Fruit fly (Drosophila melanogaster) whole organism, embryonic: ENCODE measurements around the gene GABPI.

Experiments used
- B-H2 ChIP-seq: fragments of 200-800 bp; sonication (Bioruptor generic); optimal IDR thresholded peaks from 2 replicates; lab custom pipeline; 2018; ENCODE audit warnings: missing biosample characterization, mild to moderate bottlenecking, missing genetic modification characterization
- C15 ChIP-seq: fragments of 200-800 bp; sonication (Bioruptor generic); IDR thresholded peaks from 3 replicates; pipeline ENCODE4 v1.3.6; 2022; ENCODE audit warnings: missing biosample characterization, missing genetic modification characterization
- CG10979 ChIP-seq: fragments of 200-800 bp; sonication (Bioruptor generic); optimal IDR thresholded peaks from 2 replicates; lab custom pipeline; 2018; ENCODE audit warnings: missing biosample characterization, mild to moderate bottlenecking, missing genetic modification characterization, moderate library complexity
- CG11456 ChIP-seq: fragments of 200-800 bp; sonication (Bioruptor generic); IDR thresholded peaks from 3 replicates; pipeline ENCODE4 v1.3.6; 2022; ENCODE audit warnings: missing biosample characterization, missing genetic modification characterization
- CG11695 ChIP-seq: fragments of 200-800 bp; sonication (Bioruptor generic); IDR thresholded peaks from 3 replicates; pipeline ENCODE4 v1.3.6; 2022; ENCODE audit warnings: missing biosample characterization, missing genetic modification characterization
- CG12071 ChIP-seq: fragments of 200-800 bp; sonication (Bioruptor generic); optimal IDR thresholded peaks from 3 replicates; lab custom pipeline; 2018; ENCODE audit warnings: missing biosample characterization, mild to moderate bottlenecking, missing genetic modification characterization
- CG1233 ChIP-seq: fragments of 200-800 bp; sonication (Bioruptor generic); optimal IDR thresholded peaks from 4 replicates; lab custom pipeline; 2018; ENCODE audit warnings: missing biosample characterization, mild to moderate bottlenecking, missing genetic modification characterization
- CG14441 ChIP-seq: fragments of 200-800 bp; sonication (Bioruptor generic); IDR thresholded peaks from 2 replicates; pipeline ENCODE4 v1.3.6; 2022; ENCODE audit warnings: missing biosample characterization, missing genetic modification characterization
- CG15514 ChIP-seq: fragments of 200-800 bp; sonication (Bioruptor generic); optimal IDR thresholded peaks from 3 replicates; lab custom pipeline; 2017; ENCODE audit warnings: missing biosample characterization, missing genetic modification characterization, mild to moderate bottlenecking, moderate library complexity, missing genetic modification reagents
- CG1792 ChIP-seq: fragments of 200-800 bp; sonication (Bioruptor generic); optimal IDR thresholded peaks from 2 replicates; lab custom pipeline; 2016; ENCODE audit warnings: missing biosample characterization, missing genetic modification characterization
- CG18764 ChIP-seq: fragments of 200-800 bp; sonication (Bioruptor generic); optimal IDR thresholded peaks from 3 replicates; lab custom pipeline; 2016; ENCODE audit warnings: missing biosample characterization, missing genetic modification characterization
- CG2120 ChIP-seq: fragments of 200-800 bp; sonication (Bioruptor generic); optimal IDR thresholded peaks from 3 replicates; lab custom pipeline; 2016; ENCODE audit warnings: missing biosample characterization, missing genetic modification characterization
- CG31365 ChIP-seq: fragments of 200-800 bp; sonication (Bioruptor generic); optimal IDR thresholded peaks from 2 replicates; lab custom pipeline; 2018; ENCODE audit warnings: missing biosample characterization, mild to moderate bottlenecking, missing genetic modification characterization
- CG33213 ChIP-seq: fragments of 200-800 bp; sonication (Bioruptor generic); optimal IDR thresholded peaks from 3 replicates; lab custom pipeline; 2016; ENCODE audit warnings: missing biosample characterization, missing genetic modification characterization
- CG33557 ChIP-seq: fragments of 200-800 bp; sonication (Bioruptor generic); optimal IDR thresholded peaks from 2 replicates; lab custom pipeline; 2019; ENCODE audit warnings: missing biosample characterization, mild to moderate bottlenecking, missing genetic modification characterization, moderate library complexity
- CG4328 ChIP-seq: fragments of 200-800 bp; sonication (Bioruptor generic); optimal IDR thresholded peaks from 3 replicates; lab custom pipeline; 2017; ENCODE audit warnings: missing biosample characterization, missing genetic modification reagents, missing genetic modification characterization
- CG6689 ChIP-seq: fragments of 200-800 bp; sonication (Bioruptor generic); IDR thresholded peaks from 2 replicates; pipeline ENCODE4 v1.3.6; 2022; ENCODE audit warnings: missing biosample characterization, missing genetic modification characterization
- CG6791 ChIP-seq: fragments of 200-800 bp; sonication (Bioruptor generic); IDR thresholded peaks from 3 replicates; pipeline ENCODE4 v1.3.6; 2022; ENCODE audit warnings: missing biosample characterization, missing genetic modification characterization; ENCODE audit not compliant: partially characterized antibody
- CG7372 ChIP-seq: fragments of 200-800 bp; sonication (Bioruptor generic); IDR thresholded peaks from 2 replicates; pipeline ENCODE4 v1.3.6; 2022; ENCODE audit warnings: missing biosample characterization, missing genetic modification characterization
- CTCF ChIP-seq: fragments of 200-800 bp; sonication (Bioruptor generic); optimal IDR thresholded peaks from 2 replicates; lab custom pipeline; 2017; ENCODE audit warnings: missing biosample characterization, mild to moderate bottlenecking, missing genetic modification characterization, moderate library complexity
- D ChIP-seq, 2 experiments: fragments of 200-800 bp in 1 of 2; fragments of >200 bp in 1 of 2; sonication (Bioruptor generic) in 1 of 2; optimal IDR thresholded peaks; 2 replicates in 1 of 2; 3 replicates in 1 of 2; lab custom pipeline; 2017; ENCODE audit warnings: mild to moderate bottlenecking in 1 of 2, missing biosample characterization in 1 of 2, missing genetic modification characterization in 1 of 2, missing genetic modification reagents in 1 of 2
- Dfd ChIP-seq, 2 experiments: fragments of >200 bp; optimal IDR thresholded peaks; 2 replicates each; lab custom pipeline; 2017; ENCODE audit warnings: missing biosample characterization in 2 of 2, missing genetic modification characterization in 2 of 2
- Ets65A ChIP-seq: fragments of 200-800 bp; sonication (Bioruptor generic); peaks from one replicate; lab custom pipeline; 2016; ENCODE audit warnings: missing biosample characterization, missing genetic modification characterization
- HHEX ChIP-seq: fragments of 200-800 bp; sonication (Bioruptor generic); optimal IDR thresholded peaks from 3 replicates; lab custom pipeline; 2017; ENCODE audit warnings: missing biosample characterization, mild to moderate bottlenecking, missing genetic modification characterization, missing genetic modification reagents
- HLH3B ChIP-seq: fragments of 200-800 bp; sonication (Bioruptor generic); IDR thresholded peaks from 2 replicates; pipeline ENCODE4 v1.3.6; 2022; ENCODE audit warnings: missing biosample characterization, missing genetic modification characterization
- HLH4C ChIP-seq: fragments of 200-800 bp; sonication (Bioruptor generic); IDR thresholded peaks from 3 replicates; pipeline ENCODE4 v1.3.6; 2022; ENCODE audit warnings: missing biosample characterization, missing genetic modification characterization; ENCODE audit not compliant: partially characterized antibody
- Hr78 ChIP-seq, 2 experiments: fragments of 200-800 bp in 1 of 2; fragments of >200 bp in 1 of 2; sonication (Bioruptor generic) in 1 of 2; optimal IDR thresholded peaks; 2 replicates each; lab custom pipeline; 2017 to 2019; ENCODE audit warnings: missing biosample characterization in 2 of 2, missing genetic modification characterization in 2 of 2, mild to moderate bottlenecking in 1 of 2, moderate library complexity in 1 of 2
- Scr ChIP-seq: fragments of 200-800 bp; sonication (Bioruptor generic); IDR thresholded peaks from 2 replicates; pipeline ENCODE4 v1.3.6; 2022; ENCODE audit warnings: missing biosample characterization, missing genetic modification characterization; ENCODE audit not compliant: partially characterized antibody
- Spps ChIP-seq: fragments of 200-800 bp; sonication (Bioruptor generic); optimal IDR thresholded peaks from 2 replicates; lab custom pipeline; 2018; ENCODE audit warnings: missing biosample characterization, mild to moderate bottlenecking, missing genetic modification characterization
- Trl ChIP-seq, 3 experiments: fragments of >200 bp in 2 of 3; fragments of 200-800 bp in 1 of 3; sonication (Bioruptor generic) in 1 of 3; optimal IDR thresholded peaks; 2 replicates in 1 of 3; 3 replicates in 2 of 3; lab custom pipeline; 2016 to 2017; ENCODE audit warnings: missing biosample characterization in 1 of 3, missing genetic modification characterization in 1 of 3
- YL-1 ChIP-seq: fragments of 200-800 bp; sonication (Bioruptor generic); optimal IDR thresholded peaks from 3 replicates; lab custom pipeline; 2017; ENCODE audit warnings: missing biosample characterization, mild to moderate bottlenecking, missing genetic modification characterization
- amos ChIP-seq: fragments of 200-800 bp; sonication (Bioruptor generic); IDR thresholded peaks from 2 replicates; pipeline ENCODE4 v1.3.6; 2022; ENCODE audit warnings: missing biosample characterization, missing genetic modification characterization; ENCODE audit not compliant: partially characterized antibody
- cato ChIP-seq: fragments of 200-800 bp; sonication (Bioruptor generic); optimal IDR thresholded peaks from 2 replicates; lab custom pipeline; 2016; ENCODE audit warnings: missing biosample characterization, missing genetic modification characterization, borderline replicate concordance
- caup ChIP-seq: fragments of 200-800 bp; sonication (Bioruptor generic); optimal IDR thresholded peaks from 3 replicates; lab custom pipeline; 2017; ENCODE audit warnings: missing biosample characterization, mild to moderate bottlenecking, missing genetic modification characterization, moderate library complexity; ENCODE audit not compliant: severe bottlenecking
- cwo ChIP-seq: fragments of 200-800 bp; sonication (Bioruptor generic); optimal IDR thresholded peaks from 3 replicates; lab custom pipeline; 2017; ENCODE audit warnings: missing biosample characterization, missing genetic modification characterization, mild to moderate bottlenecking, moderate library complexity, missing genetic modification reagents
- en ChIP-seq: fragments of 200-800 bp; sonication (Bioruptor generic); optimal IDR thresholded peaks from 2 replicates; lab custom pipeline; 2016; ENCODE audit warnings: missing biosample characterization, missing genetic modification characterization
- mirr ChIP-seq: fragments of 200-800 bp; sonication (Bioruptor generic); optimal IDR thresholded peaks from 3 replicates; lab custom pipeline; 2018; ENCODE audit warnings: missing biosample characterization, mild to moderate bottlenecking, missing genetic modification characterization
- mld ChIP-seq: fragments of 200-800 bp; sonication (Bioruptor generic); IDR thresholded peaks from 3 replicates; pipeline ENCODE4 v1.3.6; 2022; ENCODE audit warnings: missing biosample characterization, missing genetic modification characterization; ENCODE audit not compliant: partially characterized antibody
- nerfin-2 ChIP-seq: fragments of 200-800 bp; sonication (Bioruptor generic); IDR thresholded peaks from 2 replicates; pipeline ENCODE4 v1.3.6; 2022; ENCODE audit warnings: missing biosample characterization, missing genetic modification characterization; ENCODE audit not compliant: partially characterized antibody
- ro ChIP-seq: fragments of 200-800 bp; sonication (Bioruptor generic); IDR thresholded peaks from 2 replicates; pipeline ENCODE4 v1.3.6; 2022; ENCODE audit warnings: missing biosample characterization, missing genetic modification characterization
- sd ChIP-seq: fragments of 200-800 bp; sonication (Bioruptor generic); optimal IDR thresholded peaks from 3 replicates; lab custom pipeline; 2018; ENCODE audit warnings: missing biosample characterization, mild to moderate bottlenecking, missing genetic modification characterization, moderate library complexity
- sr ChIP-seq: fragments of 200-800 bp; sonication (Bioruptor generic); IDR thresholded peaks from 3 replicates; pipeline ENCODE4 v1.3.6; 2022; ENCODE audit warnings: missing biosample characterization, missing genetic modification characterization
- stc ChIP-seq: fragments of 200-800 bp; sonication (Bioruptor generic); IDR thresholded peaks from 2 replicates; pipeline ENCODE4 v1.3.6; 2022; ENCODE audit warnings: missing biosample characterization, missing genetic modification characterization
- sug ChIP-seq: fragments of 200-800 bp; optimal IDR thresholded peaks from 2 replicates; lab custom pipeline; 2019; ENCODE audit warnings: missing biosample characterization, mild to moderate bottlenecking, missing genetic modification characterization, moderate library complexity
- tap ChIP-seq: fragments of 200-800 bp; optimal IDR thresholded peaks from 3 replicates; lab custom pipeline; 2019; ENCODE audit warnings: missing biosample characterization, mild to moderate bottlenecking, missing genetic modification characterization, moderate library complexity
- tna ChIP-seq: fragments of 200-800 bp; sonication (Bioruptor generic); IDR thresholded peaks from 2 replicates; pipeline ENCODE4 v1.3.6; 2022; ENCODE audit warnings: missing biosample characterization, missing genetic modification characterization; ENCODE audit not compliant: partially characterized antibody
- toy ChIP-seq: fragments of 200-800 bp; sonication (Bioruptor generic); IDR thresholded peaks from 2 replicates; pipeline ENCODE4 v1.3.6; 2022; ENCODE audit warnings: missing biosample characterization, missing genetic modification characterization

GABPI gene

DNA sequence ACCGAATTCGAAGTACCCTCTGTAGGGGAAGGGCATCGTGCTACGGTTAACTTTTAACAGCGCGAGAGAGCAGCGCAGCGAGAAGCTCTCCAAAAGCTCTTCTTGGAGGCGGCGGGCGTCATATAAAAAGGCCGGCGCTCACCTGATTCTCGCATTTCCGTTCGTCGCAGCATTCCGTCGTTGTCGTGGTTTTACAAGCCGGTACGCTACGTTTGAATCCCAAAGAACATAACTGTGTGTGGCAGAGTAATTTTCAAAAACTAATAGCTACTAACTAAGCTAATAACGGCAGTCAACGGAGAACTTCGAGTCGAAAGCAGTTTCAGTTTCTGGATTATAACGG is 26.1 kb downstream of the GABPI start, which contains the start of gene FASN1 (continued):
- no peak for TF ChIP-seq CG7372 (GFP tag; lab: Robert Waterston, UW)
- TF ChIP-seq amos (GFP tag; lab: Robert Waterston, UW) = peak; percentile 28; the same call in 1 of the 2 replicates
- 0 out of 3 replicates have a peak, but pooled peaks have one; percentile 29 for TF ChIP-seq CG6791 (GFP tag; lab: Robert Waterston, UW)
- TF ChIP-seq CG33213 (GFP tag; lab: Kevin White, UChicago) = no peak
- no peak for TF ChIP-seq Scr (GFP tag; lab: Robert Waterston, UW)
- peak; percentile 38; the same call in 1 of the 3 replicates for TF ChIP-seq sr (GFP tag; lab: Robert Waterston, UW)
- TF ChIP-seq CG11456 (GFP tag; lab: Robert Waterston, UW) = 0 out of 3 replicates have a peak, but pooled peaks have one; percentile 40
- TF ChIP-seq HLH4C (GFP tag; lab: Robert Waterston, UW) = no peak
- TF ChIP-seq Spps (tag; lab: Kevin White, UChicago) = no peak
- TF ChIP-seq CTCF = no peak
- no peak for TF ChIP-seq CG31365 (tag; lab: Kevin White, UChicago)
- TF ChIP-seq CG14441 (GFP tag; lab: Robert Waterston, UW) = 0 out of 2 replicates have a peak, but pooled peaks have one; percentile 12
- TF ChIP-seq B-H2 = peak; percentile 47
- peak; percentile 2; the same call in 1 of the 2 replicates for TF ChIP-seq ro (GFP tag; lab: Robert Waterston, UW)
- TF ChIP-seq sd (tag; lab: Kevin White, UChicago) = peak; percentile 39
- TF ChIP-seq CG12071 = peak; percentile 65
- peak; percentile 85 for TF ChIP-seq Ets65A
- no peak for TF ChIP-seq tap (tag; lab: Kevin White, UChicago)
- no peak for TF ChIP-seq toy
- peak; percentile 14 for TF ChIP-seq HHEX (GFP tag; lab: Kevin White, UChicago)
- no peak for TF ChIP-seq HLH3B (GFP tag; lab: Robert Waterston, UW)
- peak; percentile 40 for TF ChIP-seq sug (tag; lab: Kevin White, UChicago)

DNA sequence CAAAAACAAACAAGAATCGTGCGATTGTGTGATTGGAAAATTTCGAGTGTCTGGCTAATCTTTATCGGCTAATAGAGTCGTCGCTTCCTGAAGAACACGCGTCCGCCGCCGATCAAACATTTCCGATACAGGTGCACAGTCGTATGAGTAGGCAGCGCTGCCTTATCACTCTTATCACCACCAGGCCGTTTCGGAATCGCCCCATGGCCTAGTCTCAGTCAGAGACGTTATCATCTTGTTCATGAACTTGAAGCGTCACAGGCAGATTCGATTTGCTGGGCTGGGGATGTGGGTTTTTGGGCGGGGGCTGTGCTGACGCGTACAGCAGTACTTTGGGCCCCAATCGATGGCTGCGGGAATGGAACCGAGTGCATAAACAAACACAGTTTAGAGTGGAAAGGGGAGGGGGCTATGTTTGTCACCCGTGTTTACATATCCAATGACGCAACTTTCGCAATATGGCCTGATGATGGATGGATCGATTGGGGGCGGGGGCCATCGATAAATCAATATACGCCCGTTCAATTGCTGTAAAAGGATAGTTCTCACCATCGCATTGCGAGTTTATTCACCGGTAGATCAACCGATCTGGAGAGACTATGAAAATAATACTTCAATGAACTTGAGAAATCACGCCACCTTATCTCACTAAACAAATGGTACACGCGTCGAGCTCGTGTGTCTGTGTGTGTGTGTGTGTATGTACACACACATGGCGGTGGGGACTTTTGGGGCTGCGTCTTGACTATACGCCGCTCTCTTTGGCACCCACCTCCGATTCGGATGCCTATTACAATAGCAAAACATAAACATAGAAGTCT is 27.8 kb downstream of the GABPI start:
- TF ChIP-seq CG6689 (GFP tag; lab: Robert Waterston, UW) (0 out of 2 replicates have a peak, but pooled peaks have one; percentile 10), Dfd (GFP tag; optimal IDR thresholded peaks at IDR 0.05; lab: Kevin White, UChicago) (no peak), Trl (optimal IDR thresholded peaks at IDR 0.05; lab: Kevin White, UChicago) (no peak), Trl (GFP tag; optimal IDR thresholded peaks at IDR 0.05; lab: Kevin White, UChicago) (no peak), en (GFP tag; lab: Kevin White, UChicago) (peak; percentile 73), mirr (GFP tag; lab: Kevin White, UChicago) (peak; percentile 94), CG2120 (no peak), caup (GFP tag; lab: Kevin White, UChicago) (peak; percentile 32), CG1233 (GFP tag; lab: Kevin White, UChicago) (no peak), CG15514 (GFP tag; lab: Kevin White, UChicago) (no peak), Hr78 (GFP tag; optimal IDR thresholded peaks at IDR 0.05; lab: Kevin White, UChicago) (peak in 1 of 2 experiments; percentile 40), YL-1 (GFP tag; lab: Kevin White, UChicago) (no peak), CG11695 (GFP tag; lab: Robert Waterston, UW) (no peak), C15 (GFP tag; lab: Robert Waterston, UW) (no peak), nerfin-2 (GFP tag; lab: Robert Waterston, UW) (no peak), stc (GFP tag; lab: Robert Waterston, UW) (0 out of 2 replicates have a peak, but pooled peaks have one; percentile 10), cwo (GFP tag; lab: Kevin White, UChicago) (peak; percentile 90), cato (GFP tag; lab: Kevin White, UChicago) (no peak), tna (GFP tag; lab: Robert Waterston, UW) (no peak), D (optimal IDR thresholded peaks at IDR 0.05; lab: Kevin White, UChicago) (no peak), D (GFP tag; optimal IDR thresholded peaks at IDR 0.05; lab: Kevin White, UChicago) (peak; percentile 0), mld (GFP tag; lab: Robert Waterston, UW) (no peak), CG4328 (peak; percentile 41), CG1792 (no peak), CG33557 (GFP tag; lab: Kevin White, UChicago) (no peak), CG18764 (no peak), CG10979 (tag; lab: Kevin White, UChicago) (no peak)
